Worm (Caenorhabditis elegans) whole organism, L2 larva: Measurements from ENCODE around the gene unc-47.
A peak's percentile ranks its signal among the peaks of the same experiment; 100 is the strongest.

Source experiments
- R02D3.7 ChIP-seq: fragments of 150-350 bp; optimal IDR thresholded peaks from 2 replicates; lab custom pipeline; 2014; ENCODE audit warnings: missing biosample characterization, missing genetic modification characterization
- ama-1 ChIP-seq: fragments of 150-350 bp; optimal IDR thresholded peaks from 2 replicates; lab custom pipeline; 2018; ENCODE audit warnings: inconsistent platforms
- lsy-2 ChIP-seq, 2 experiments: fragments of 150-350 bp in 1 of 2; sonication (generic microtip) in 1 of 2; optimal IDR thresholded peaks; 2 replicates each; lab custom pipeline; 2014 to 2017; ENCODE audit warnings: missing biosample characterization in 2 of 2, missing genetic modification characterization in 2 of 2
- nhr-11 ChIP-seq: fragments of 150-350 bp; optimal IDR thresholded peaks from 2 replicates; lab custom pipeline; 2014; ENCODE audit warnings: missing biosample characterization, missing genetic modification characterization
- nhr-129 ChIP-seq: fragments of 150-350 bp; optimal IDR thresholded peaks from 2 replicates; lab custom pipeline; 2014; ENCODE audit warnings: missing biosample characterization, missing genetic modification characterization
- skn-1 ChIP-seq: sonication (generic microtip); optimal IDR thresholded peaks from 2 replicates; lab custom pipeline; 2017; ENCODE audit warnings: missing biosample characterization, missing genetic modification characterization
- unc-62 ChIP-seq: fragments of 150-350 bp; optimal IDR thresholded peaks from 2 replicates; lab custom pipeline; 2014; ENCODE audit warnings: missing biosample characterization, missing genetic modification reagents, missing genetic modification characterization
- zag-1 ChIP-seq: fragments of 150-350 bp; optimal IDR thresholded peaks from 2 replicates; lab custom pipeline; 2014; ENCODE audit warnings: missing biosample characterization, missing genetic modification characterization

ce11 chrIII:10218587-10218986 lies 32.5 kb upstream of the unc-47 start, which contains the start of the genes rde-4 and cox-14:
- peak; percentile 65 for TF ChIP-seq nhr-129 (tag; lab: Kevin White, UChicago)
- TF ChIP-seq unc-62 (GFP tag; lab: Kevin White, UChicago) = no peak
- TF ChIP-seq ama-1 (lab: Kevin White, UChicago) = peak; percentile 41
- no peak for TF ChIP-seq nhr-11 (tag; lab: Kevin White, UChicago)
- TF ChIP-seq skn-1 = peak; percentile 2
- TF ChIP-seq zag-1 (tag; lab: Kevin White, UChicago) = no peak
- TF ChIP-seq lsy-2 (tag; optimal IDR thresholded peaks at IDR 0.05; lab: Kevin White, UChicago) = peak; percentile 97 to 99
- peak; percentile 5 for TF ChIP-seq R02D3.7 (tag; lab: Kevin White, UChicago)
